Fruit fly (Drosophila melanogaster) whole organism, wandering third instar larva: ENCODE data around the gene CG7126.
A peak's percentile ranks its signal among the peaks of the same experiment; 100 is the strongest.

ENCODE experiments used
- Abd-B ChIP-seq: fragments of >200 bp; optimal IDR thresholded peaks from 2 replicates; lab custom pipeline; 2017; ENCODE audit warnings: missing biosample characterization, missing genetic modification characterization
- HLH106 ChIP-seq: fragments of 200-800 bp; optimal IDR thresholded peaks from 3 replicates; lab custom pipeline; 2019; ENCODE audit warnings: missing biosample characterization, mild to moderate bottlenecking, missing genetic modification characterization, moderate library complexity
- Hnf4 ChIP-seq: fragments of 200-800 bp; sonication (Bioruptor generic); optimal IDR thresholded peaks from 2 replicates; lab custom pipeline; 2016; ENCODE audit warnings: missing biosample characterization, mild to moderate bottlenecking, missing genetic modification characterization
- Jra ChIP-seq: sonication (Bioruptor generic); optimal IDR thresholded peaks from 2 replicates; lab custom pipeline; 2016; ENCODE audit warnings: missing biosample characterization, missing genetic modification characterization
- Myc ChIP-seq: fragments of >200 bp; optimal IDR thresholded peaks from 2 replicates; lab custom pipeline; 2017
- Rel ChIP-seq, 2 experiments: fragments of 200-800 bp; sonication (Bioruptor generic) in 1 of 2; optimal IDR thresholded peaks; 2 replicates in 1 of 2; 3 replicates in 1 of 2; lab custom pipeline; 2016 to 2019; ENCODE audit warnings: mild to moderate bottlenecking in 2 of 2, missing biosample characterization in 2 of 2, missing genetic modification characterization in 2 of 2, moderate library complexity in 1 of 2
- dmrt93B ChIP-seq: fragments of 200-800 bp; sonication (Bioruptor generic); optimal IDR thresholded peaks from 2 replicates; lab custom pipeline; 2018; ENCODE audit warnings: missing biosample characterization, mild to moderate bottlenecking, missing genetic modification characterization
- jim ChIP-seq: fragments of 175-275, 200-325 bp; sonication (Bioruptor generic); optimal IDR thresholded peaks from 2 replicates; lab custom pipeline; 2016; ENCODE audit warnings: missing biosample characterization, mild to moderate bottlenecking, missing genetic modification characterization
- lola ChIP-seq: fragments of >200 bp; optimal IDR thresholded peaks from 2 replicates; lab custom pipeline; 2017; ENCODE audit warnings: missing biosample characterization, missing genetic modification characterization
- psq ChIP-seq: fragments of 200-800 bp; sonication (Bioruptor generic); optimal IDR thresholded peaks from 3 replicates; lab custom pipeline; 2017; ENCODE audit warnings: missing biosample characterization, mild to moderate bottlenecking, missing genetic modification characterization, moderate library complexity
- tai ChIP-seq: sonication (Bioruptor generic); optimal IDR thresholded peaks from 2 replicates; lab custom pipeline; 2016; ENCODE audit warnings: missing biosample characterization, missing genetic modification characterization
- usp ChIP-seq: fragments of >200 bp; optimal IDR thresholded peaks from 2 replicates; lab custom pipeline; 2017; ENCODE audit warnings: missing biosample characterization, missing genetic modification characterization

DNA sequence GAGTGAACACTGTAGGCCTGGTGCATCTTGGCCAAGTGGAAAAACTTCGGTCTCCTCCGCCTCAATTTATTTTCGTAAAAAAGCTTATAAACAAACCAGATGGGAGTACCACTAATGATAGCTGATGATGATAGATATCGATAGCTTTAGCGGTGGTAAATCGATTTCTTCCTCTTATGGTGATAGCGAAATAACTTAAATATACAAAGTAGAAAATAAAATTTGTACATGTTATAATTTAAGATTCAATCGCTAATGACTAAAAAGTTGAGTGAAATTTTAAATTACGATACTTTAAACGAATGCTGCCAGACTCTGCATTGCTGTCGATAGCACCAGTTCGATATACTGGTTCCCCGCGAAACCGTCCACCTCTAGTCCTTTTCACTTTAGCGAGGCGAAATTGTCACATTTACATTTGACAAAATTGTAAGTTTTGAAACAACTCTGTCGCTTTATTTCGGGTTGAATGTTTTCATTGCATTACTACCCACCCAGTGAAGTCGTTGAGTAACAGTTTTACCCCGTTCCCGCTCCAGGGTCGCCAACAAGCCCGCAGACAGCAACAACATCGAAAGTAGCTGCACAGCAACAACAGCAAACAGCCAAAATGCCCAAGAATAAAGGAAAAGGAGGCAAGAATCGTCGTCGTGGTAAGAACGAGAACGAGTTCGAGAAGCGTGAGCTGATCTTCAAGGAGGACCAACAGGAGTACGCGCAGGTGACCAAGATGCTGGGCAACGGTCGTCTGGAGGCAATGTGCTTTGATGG lies 28.1 kb downstream of the CG7126 start, which contains the start of the genes Vps39 and eIF1A:
- no peak for TF ChIP-seq Hnf4 (GFP tag; lab: Kevin White, UChicago)
- TF ChIP-seq dmrt93B (GFP tag; lab: Kevin White, UChicago): no peak
- no peak for TF ChIP-seq tai
- peak; percentile 69 for TF ChIP-seq Jra
- no peak for TF ChIP-seq Abd-B (GFP tag; lab: Kevin White, UChicago)
- TF ChIP-seq lola (GFP tag; lab: Kevin White, UChicago): no peak
- no peak for TF ChIP-seq jim (GFP tag; lab: Kevin White, UChicago)
- TF ChIP-seq Rel (GFP tag; optimal IDR thresholded peaks at IDR 0.05; lab: Kevin White, UChicago): no peak
- TF ChIP-seq Rel (tag; optimal IDR thresholded peaks at IDR 0.05; lab: Kevin White, UChicago): no peak
- peak; percentile 13 for TF ChIP-seq Myc (lab: Kevin White, UChicago)
- TF ChIP-seq usp (GFP tag; lab: Kevin White, UChicago): no peak
- TF ChIP-seq HLH106 (tag; lab: Kevin White, UChicago): no peak
- TF ChIP-seq psq (GFP tag; lab: Kevin White, UChicago): no peak
